Worm (Caenorhabditis elegans): ENCODE data around the gene str-188.

The str-188 gene

DNA sequence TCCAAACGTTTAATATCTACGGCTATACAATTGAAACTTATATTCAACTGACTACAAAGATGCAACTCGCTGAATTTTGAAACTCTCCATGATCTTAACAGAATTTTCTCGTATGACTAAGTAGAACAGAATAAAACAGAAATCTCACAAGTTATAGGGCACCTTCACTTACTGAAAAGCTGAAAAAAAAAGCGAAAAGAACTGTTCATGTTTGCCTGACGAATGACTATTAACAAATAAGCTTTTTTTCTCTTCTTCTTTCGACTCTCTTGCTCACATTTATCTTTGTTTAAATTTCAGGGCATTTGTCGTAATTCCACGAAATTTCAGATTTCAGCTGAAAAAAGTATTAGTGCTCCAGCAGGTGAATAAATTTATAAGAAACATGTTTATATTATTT is 13.7 kb upstream of the str-188 start, which contains the start of gene xbx-6:
Gene xbx-6 (plus strand): TSS at position 301 of the 400 bp plus-strand sequence.
- TF ChIP-seq D1046.2 (GFP tag; IDR thresholded peaks at IDR 0.05) (no peak), unc-62 (GFP tag; optimal IDR thresholded peaks at IDR 0.05 in 1 of 2) (peak in 1 of 2 experiments; percentile 34), unc-62 (tag; optimal IDR thresholded peaks at IDR 0.05) (no peak), pha-4 (GFP tag; IDR thresholded peaks at IDR 0.05) (no peak), pha-4 (tag; optimal IDR thresholded peaks at IDR 0.05) (no peak), aly-2 (tag; optimal IDR thresholded peaks at IDR 0.05) (no peak), Y48G9A.11 (GFP tag; IDR thresholded peaks at IDR 0.05) (no peak)

- no peak for TF ChIP-seq Y48G9A.11 (GFP tag; IDR thresholded peaks at IDR 0.05)
- no peak for TF ChIP-seq php-3 (GFP tag; IDR thresholded peaks at IDR 0.05)
- TF ChIP-seq F10B5.3 (tag; optimal IDR thresholded peaks at IDR 0.05): no peak
- no peak for TF ChIP-seq sdz-12 (GFP tag; optimal IDR thresholded peaks at IDR 0.05)
- TF ChIP-seq fos-1 (tag; optimal IDR thresholded peaks at IDR 0.05): no peak
- no peak for TF ChIP-seq ztf-11 (tag; optimal IDR thresholded peaks at IDR 0.05)
- no peak for TF ChIP-seq daf-8 (GFP tag; IDR thresholded peaks at IDR 0.05)
- TF ChIP-seq pha-4 (GFP tag; IDR thresholded peaks at IDR 0.05): no peak
- TF ChIP-seq pha-4 (tag; optimal IDR thresholded peaks at IDR 0.05): no peak
- no peak for TF ChIP-seq hlh-11 (tag; optimal IDR thresholded peaks at IDR 0.05)
- no peak for TF ChIP-seq mes-2 (tag; optimal IDR thresholded peaks at IDR 0.05; ENCODE audit: poor library complexity, severe bottlenecking)
- no peak for TF ChIP-seq aly-2 (tag; optimal IDR thresholded peaks at IDR 0.05)
- TF ChIP-seq madf-5 (GFP tag; IDR thresholded peaks at IDR 0.05): no peak
- TF ChIP-seq nhr-41 (GFP tag; IDR thresholded peaks at IDR 0.05): no peak
- TF ChIP-seq egl-43 (GFP tag; IDR thresholded peaks at IDR 0.05): no peak
- TF ChIP-seq egl-27 (tag; optimal IDR thresholded peaks at IDR 0.05): no peak
- TF ChIP-seq tag-97 (GFP tag; IDR thresholded peaks at IDR 0.05): no peak
- TF ChIP-seq lin-15B (tag; optimal IDR thresholded peaks at IDR 0.05): no peak
- no peak for TF ChIP-seq aha-1 (tag)
These were observed 12.9 kb upstream of the str-188 start for ce11 chrV:9703549-9703948.

ce11 chrV:9704399-9704798 is 12.1 kb upstream of the str-188 start:
- TF ChIP-seq D1046.2 (GFP tag; IDR thresholded peaks at IDR 0.05) (no peak), daf-19 (GFP tag; conservative IDR thresholded peaks at IDR 0.05) (no peak), ceh-44 (GFP tag; IDR thresholded peaks at IDR 0.05) (no peak), nhr-6 (tag; optimal IDR thresholded peaks at IDR 0.05) (peak; percentile 12), ctbp-1 (GFP tag; IDR thresholded peaks at IDR 0.05) (no peak), ceh-82 (tag; optimal IDR thresholded peaks at IDR 0.05) (no peak), zip-11 (GFP tag; IDR thresholded peaks at IDR 0.05) (no peak), Y75B8A.6 (GFP tag; IDR thresholded peaks at IDR 0.05) (no peak), nhr-77 (tag; optimal IDR thresholded peaks at IDR 0.05) (no peak), mep-1 (tag; optimal IDR thresholded peaks at IDR 0.05) (peak; percentile 66), mdl-1 (tag; optimal IDR thresholded peaks at IDR 0.05) (peak; percentile 42 to 53), mxl-3 (GFP tag; optimal IDR thresholded peaks at IDR 0.05) (peak; percentile 7), ZK546.5 (tag; optimal IDR thresholded peaks at IDR 0.05) (no peak), nhr-28 (tag; optimal IDR thresholded peaks at IDR 0.05) (peak; percentile 44), lin-1 (GFP tag; IDR thresholded peaks at IDR 0.05) (no peak), pha-4 (GFP tag; IDR thresholded peaks at IDR 0.05) (no peak), pha-4 (tag; optimal IDR thresholded peaks at IDR 0.05) (no peak), snpc-1.2 (GFP tag; IDR thresholded peaks at IDR 0.05) (no peak), madf-9 (GFP tag; conservative IDR thresholded peaks at IDR 0.05) (no peak), rbr-2 (tag; optimal IDR thresholded peaks at IDR 0.05) (peak; percentile 27), nhr-111 (GFP tag; optimal IDR thresholded peaks at IDR 0.05) (no peak), dmd-6 (GFP tag; IDR thresholded peaks at IDR 0.05) (no peak), hlh-30 (tag; optimal IDR thresholded peaks at IDR 0.05; ENCODE audit: insufficient read depth) (peak; percentile 85), egl-27 (tag; optimal IDR thresholded peaks at IDR 0.05) (no peak), duxl-1 (tag; optimal IDR thresholded peaks at IDR 0.05; ENCODE audit: poor library complexity) (no peak), spr-3 (GFP tag; optimal IDR thresholded peaks at IDR 0.05) (no peak), nhr-76 (tag; optimal IDR thresholded peaks at IDR 0.05) (no peak), dve-1 (tag; optimal IDR thresholded peaks at IDR 0.05; ENCODE audit: insufficient read depth) (peak; percentile 11), zip-2 (tag; optimal IDR thresholded peaks at IDR 0.05) (no peak), hlh-11 (tag; optimal IDR thresholded peaks at IDR 0.05) (no peak), attf-4 (tag; optimal IDR thresholded peaks at IDR 0.05) (no peak), Y5F2A.4 (GFP tag; optimal IDR thresholded peaks at IDR 0.05) (no peak)

All from whole organism, L4 larva.